Fruit fly (Drosophila melanogaster) whole organism, embryonic: Measurements from ENCODE around the gene CG10365.

ENCODE experiments used
- Abd-B ChIP-seq: fragments of 200-800 bp; sonication (Bioruptor generic); optimal IDR thresholded peaks from 2 replicates; lab custom pipeline; 2018; ENCODE audit warnings: missing biosample characterization, mild to moderate bottlenecking, missing genetic modification characterization, moderate library complexity
- Adf1 ChIP-seq: fragments of 200-800 bp; sonication (Bioruptor generic); IDR thresholded peaks from 2 replicates; pipeline ENCODE4 v1.3.6; 2022; ENCODE audit warnings: missing biosample characterization, missing genetic modification characterization
- Asciz ChIP-seq: fragments of 200-800 bp; sonication (Bioruptor generic); optimal IDR thresholded peaks from 2 replicates; lab custom pipeline; 2017; ENCODE audit warnings: missing biosample characterization, mild to moderate bottlenecking, missing genetic modification characterization, missing genetic modification reagents
- Awh ChIP-seq: fragments of 200-800 bp; sonication (Bioruptor generic); IDR thresholded peaks from 2 replicates; pipeline ENCODE4, ENCODE4 v1.3.6; 2022; ENCODE audit warnings: missing biosample characterization, missing genetic modification characterization
- CG15073 ChIP-seq: fragments of 200-800 bp; sonication (Bioruptor generic); optimal IDR thresholded peaks from 2 replicates; lab custom pipeline; 2016; ENCODE audit warnings: missing biosample characterization, missing genetic modification characterization
- CG2875 ChIP-seq: fragments of 200-800 bp; sonication (Bioruptor generic); optimal IDR thresholded peaks from 2 replicates; lab custom pipeline; 2017; ENCODE audit warnings: missing biosample characterization, mild to moderate bottlenecking, missing genetic modification characterization, missing genetic modification reagents
- CG4360 ChIP-seq: fragments of 200-800 bp; sonication (Bioruptor generic); IDR thresholded peaks from 2 replicates; pipeline ENCODE4 v1.3.6; 2022; ENCODE audit warnings: missing biosample characterization, missing genetic modification characterization
- CG6683 ChIP-seq: fragments of 200-800 bp; sonication (Bioruptor generic); optimal IDR thresholded peaks from 2 replicates; lab custom pipeline; 2017; ENCODE audit warnings: missing biosample characterization, mild to moderate bottlenecking, missing genetic modification characterization, missing genetic modification reagents
- CG6765 ChIP-seq: fragments of 200-800 bp; sonication (Bioruptor generic); optimal IDR thresholded peaks from 3 replicates; lab custom pipeline; 2017; ENCODE audit warnings: missing biosample characterization, mild to moderate bottlenecking, missing genetic modification characterization
- CG6854 ChIP-seq: fragments of 200-800 bp; sonication (Bioruptor generic); optimal IDR thresholded peaks from 3 replicates; lab custom pipeline; 2017; ENCODE audit warnings: missing biosample characterization, mild to moderate bottlenecking, missing genetic modification characterization
- CG7372 ChIP-seq: fragments of 200-800 bp; sonication (Bioruptor generic); IDR thresholded peaks from 2 replicates; pipeline ENCODE4 v1.3.6; 2022; ENCODE audit warnings: missing biosample characterization, missing genetic modification characterization
- CG7839 ChIP-seq: fragments of 200-800 bp; sonication (Bioruptor generic); optimal IDR thresholded peaks from 3 replicates; lab custom pipeline; 2018; ENCODE audit warnings: missing biosample characterization, mild to moderate bottlenecking, missing genetic modification characterization, moderate library complexity
- CG8089 ChIP-seq: fragments of 200-800 bp; sonication (Bioruptor generic); optimal IDR thresholded peaks from 3 replicates; lab custom pipeline; 2016; ENCODE audit warnings: missing biosample characterization, missing genetic modification characterization
- CG9437 ChIP-seq: fragments of 200-800 bp; sonication (Bioruptor generic); optimal IDR thresholded peaks from 2 replicates; lab custom pipeline; 2018; ENCODE audit warnings: missing biosample characterization, mild to moderate bottlenecking, missing genetic modification characterization
- Chrac-16 ChIP-seq: fragments of 200-800 bp; sonication (Bioruptor generic); optimal IDR thresholded peaks from 3 replicates; lab custom pipeline; 2016; ENCODE audit warnings: missing biosample characterization, missing genetic modification characterization
- D ChIP-seq, 2 experiments: fragments of 200-800 bp in 1 of 2; fragments of >200 bp in 1 of 2; sonication (Bioruptor generic) in 1 of 2; optimal IDR thresholded peaks; 2 replicates in 1 of 2; 3 replicates in 1 of 2; lab custom pipeline; 2017; ENCODE audit warnings: mild to moderate bottlenecking in 1 of 2, missing biosample characterization in 1 of 2, missing genetic modification characterization in 1 of 2, missing genetic modification reagents in 1 of 2
- E2f1 ChIP-seq: fragments of 200-800 bp; sonication (Bioruptor generic); IDR thresholded peaks from 2 replicates; pipeline ENCODE4 v1.3.6; 2022; ENCODE audit warnings: missing biosample characterization, missing genetic modification characterization
- Ets65A ChIP-seq: fragments of 200-800 bp; sonication (Bioruptor generic); peaks from one replicate; lab custom pipeline; 2016; ENCODE audit warnings: missing biosample characterization, missing genetic modification characterization
- GATAe ChIP-seq: fragments of 200-800 bp; sonication (Bioruptor generic); conservative IDR thresholded peaks from 2 replicates; pipeline ENCODE4 v1.3.6; 2022; ENCODE audit warnings: missing biosample characterization, missing genetic modification characterization
- Lhr ChIP-seq: fragments of 200-800 bp; sonication (Bioruptor generic); optimal IDR thresholded peaks from 3 replicates; lab custom pipeline; 2017; ENCODE audit warnings: mild to moderate bottlenecking, missing biosample characterization, missing genetic modification reagents, missing genetic modification characterization
- MBD-R2 ChIP-seq: fragments of 200-800 bp; sonication (Bioruptor generic); IDR thresholded peaks from 2 replicates; pipeline ENCODE4 v1.3.6; 2022; ENCODE audit warnings: missing biosample characterization, missing genetic modification characterization
- Meics ChIP-seq: fragments of 200-800 bp; sonication (Bioruptor generic); optimal IDR thresholded peaks from 2 replicates; lab custom pipeline; 2017; ENCODE audit warnings: missing biosample characterization, mild to moderate bottlenecking, missing genetic modification characterization
- Nf-YA ChIP-seq: fragments of 200-800 bp; sonication (Bioruptor generic); IDR thresholded peaks from 2 replicates; pipeline ENCODE4 v1.3.6; 2022; ENCODE audit warnings: missing biosample characterization, missing genetic modification characterization
- Sry-β ChIP-seq: fragments of 200-800 bp; sonication (Bioruptor generic); optimal IDR thresholded peaks from 2 replicates; lab custom pipeline; 2018; ENCODE audit warnings: missing biosample characterization, mild to moderate bottlenecking, missing genetic modification characterization, moderate library complexity
- Xbp1 ChIP-seq: fragments of 200-800 bp; sonication (Bioruptor generic); optimal IDR thresholded peaks from 3 replicates; lab custom pipeline; 2016; ENCODE audit warnings: missing biosample characterization, mild to moderate bottlenecking, missing genetic modification characterization
- chn ChIP-seq: fragments of 200-800 bp; sonication (Bioruptor generic); optimal IDR thresholded peaks from 2 replicates; lab custom pipeline; 2016; ENCODE audit warnings: missing biosample characterization, missing genetic modification characterization
- crc ChIP-seq: fragments of 200-800 bp; sonication (Bioruptor generic); optimal IDR thresholded peaks from 2 replicates; lab custom pipeline; 2016; ENCODE audit warnings: missing biosample characterization, missing genetic modification characterization
- croc ChIP-seq: fragments of 200-800 bp; sonication (Bioruptor generic); conservative IDR thresholded peaks from 3 replicates; pipeline ENCODE4 v1.3.6; 2022; ENCODE audit warnings: missing biosample characterization, missing genetic modification characterization
- crol ChIP-seq: fragments of 200-800 bp; sonication (Bioruptor generic); IDR thresholded peaks from 2 replicates; pipeline ENCODE4 v1.3.6; 2022; ENCODE audit warnings: missing biosample characterization, missing genetic modification characterization
- eve ChIP-seq, 2 experiments: fragments of >200 bp; optimal IDR thresholded peaks; 2 replicates each; lab custom pipeline; 2017; ENCODE audit warnings: missing biosample characterization in 2 of 2, missing genetic modification characterization in 2 of 2
- fd64A ChIP-seq: fragments of 200-800 bp; sonication (Bioruptor generic); optimal IDR thresholded peaks from 3 replicates; lab custom pipeline; 2018; ENCODE audit warnings: missing biosample characterization, mild to moderate bottlenecking, missing genetic modification characterization
- fru ChIP-seq: fragments of >200 bp; optimal IDR thresholded peaks from 2 replicates; lab custom pipeline; 2017
- grau ChIP-seq: fragments of 200-800 bp; optimal IDR thresholded peaks from 3 replicates; lab custom pipeline; 2019; ENCODE audit warnings: missing biosample characterization, mild to moderate bottlenecking, missing genetic modification characterization, moderate library complexity
- hkb ChIP-seq, 2 experiments: fragments of 200-800 bp in 1 of 2; fragments of >200 bp in 1 of 2; sonication (Bioruptor generic) in 1 of 2; IDR thresholded peaks in 1 of 2; optimal IDR thresholded peaks in 1 of 2; 2 replicates each; pipeline versions ENCODE4 v1.3.6 to Lab custom; 2017 to 2022; ENCODE audit warnings: missing biosample characterization in 1 of 2, missing genetic modification characterization in 1 of 2
- insv ChIP-seq, 2 experiments: fragments of 200-800 bp; sonication (Bioruptor generic); optimal IDR thresholded peaks; 3 replicates each; lab custom pipeline; 2016 to 2018; ENCODE audit warnings: missing biosample characterization in 2 of 2, missing genetic modification characterization in 2 of 2
- jigr1 ChIP-seq: fragments of 200-800 bp; sonication (Bioruptor generic); IDR thresholded peaks from 3 replicates; pipeline ENCODE4 v1.3.6; 2022; ENCODE audit warnings: missing biosample characterization, missing genetic modification characterization
- knrl ChIP-seq: fragments of 200-800 bp; sonication (Bioruptor generic); IDR thresholded peaks from 3 replicates; pipeline ENCODE4 v1.3.6; 2022; ENCODE audit warnings: missing biosample characterization, missing genetic modification characterization; ENCODE audit not compliant: partially characterized antibody
- luna ChIP-seq: fragments of 200-800 bp; sonication (Bioruptor generic); optimal IDR thresholded peaks from 2 replicates; lab custom pipeline; 2016; ENCODE audit warnings: missing biosample characterization, missing genetic modification characterization
- org-1 ChIP-seq: fragments of 200-800 bp; sonication (Bioruptor generic); optimal IDR thresholded peaks from 2 replicates; lab custom pipeline; 2017; ENCODE audit warnings: missing biosample characterization, missing genetic modification characterization
- pfk ChIP-seq: fragments of 200-800 bp; sonication (Bioruptor generic); optimal IDR thresholded peaks from 2 replicates; lab custom pipeline; 2018; ENCODE audit warnings: missing biosample characterization, mild to moderate bottlenecking, missing genetic modification characterization, moderate library complexity
- pita ChIP-seq: fragments of 200-800 bp; sonication (Bioruptor generic); optimal IDR thresholded peaks from 2 replicates; lab custom pipeline; 2017; ENCODE audit warnings: missing biosample characterization, mild to moderate bottlenecking, missing genetic modification characterization
- sd ChIP-seq: fragments of 200-800 bp; sonication (Bioruptor generic); optimal IDR thresholded peaks from 3 replicates; lab custom pipeline; 2018; ENCODE audit warnings: missing biosample characterization, mild to moderate bottlenecking, missing genetic modification characterization, moderate library complexity
- shn ChIP-seq: fragments of 200-800 bp; sonication (Bioruptor generic); optimal IDR thresholded peaks from 3 replicates; lab custom pipeline; 2016; ENCODE audit warnings: missing biosample characterization, missing genetic modification characterization
- slou ChIP-seq: fragments of 200-800 bp; sonication (Bioruptor generic); optimal IDR thresholded peaks from 3 replicates; lab custom pipeline; 2016; ENCODE audit warnings: missing biosample characterization, missing genetic modification characterization
- ssp ChIP-seq: fragments of 200-800 bp; sonication (Bioruptor generic); IDR thresholded peaks from 2 replicates; pipeline ENCODE4 v1.3.6; 2022; ENCODE audit warnings: missing biosample characterization, missing genetic modification characterization
- tgo ChIP-seq: fragments of 200-800 bp; sonication (Bioruptor generic); IDR thresholded peaks from 3 replicates; pipeline ENCODE4 v1.3.6; 2022; ENCODE audit warnings: missing biosample characterization, missing genetic modification characterization
- trh ChIP-seq: fragments of 200-800 bp; sonication (Bioruptor generic); optimal IDR thresholded peaks from 2 replicates; lab custom pipeline; 2016; ENCODE audit warnings: missing biosample characterization, missing genetic modification characterization
- tup ChIP-seq: fragments of 200-800 bp; sonication (Bioruptor generic); optimal IDR thresholded peaks from 2 replicates; lab custom pipeline; 2016; ENCODE audit warnings: missing biosample characterization, mild to moderate bottlenecking, missing genetic modification characterization, moderate library complexity
- tx ChIP-seq: fragments of 200-800 bp; sonication (Bioruptor generic); optimal IDR thresholded peaks from 2 replicates; lab custom pipeline; 2016; ENCODE audit warnings: missing biosample characterization, missing genetic modification characterization

Gene CG10365

dm6 chr3R:23722680-23723372, at the start of gene CG10365 (continued):
- TF ChIP-seq slou (GFP tag; lab: Kevin White, UChicago): peak; percentile 57
- peak; percentile 72 for TF ChIP-seq CG6765 (GFP tag; lab: Kevin White, UChicago)
- peak; percentile 77 for TF ChIP-seq Xbp1 (GFP tag; lab: Kevin White, UChicago)
- no peak for TF ChIP-seq tx (GFP tag; lab: Kevin White, UChicago)
- TF ChIP-seq Ets65A (GFP tag; lab: Kevin White, UChicago): no peak
- peak; percentile 43 for TF ChIP-seq Abd-B (GFP tag; lab: Kevin White, UChicago)
- TF ChIP-seq jigr1 (GFP tag; lab: Robert Waterston, UW): no peak
- TF ChIP-seq CG6854 (GFP tag; lab: Kevin White, UChicago): peak; percentile 91
- TF ChIP-seq Awh (GFP tag; lab: Robert Waterston, UW): peak; percentile 61; the same call in 1 of the 2 replicates
- no peak for TF ChIP-seq CG15073 (GFP tag; lab: Kevin White, UChicago)
- TF ChIP-seq hkb (optimal IDR thresholded peaks at IDR 0.05; lab: Kevin White, UChicago): no peak
- peak; percentile 84 for TF ChIP-seq hkb (GFP tag; IDR thresholded peaks at IDR 0.05; lab: Robert Waterston, UW)
- TF ChIP-seq crc (GFP tag; lab: Kevin White, UChicago): no peak
- no peak for TF ChIP-seq CG8089
- TF ChIP-seq eve (GFP tag; optimal IDR thresholded peaks at IDR 0.05; lab: Kevin White, UChicago): peak in 1 of 2 experiments; percentile 78
- TF ChIP-seq Nf-YA: peak; percentile 82
- TF ChIP-seq fd64A (GFP tag; lab: Kevin White, UChicago): no peak
- no peak for TF ChIP-seq pfk (GFP tag; lab: Kevin White, UChicago)
- peak; percentile 77 for TF ChIP-seq crol (GFP tag; lab: Robert Waterston, UW)
- no peak for TF ChIP-seq luna (GFP tag; lab: Kevin White, UChicago)
- peak in 1 of 2 experiments; percentile 13 for TF ChIP-seq insv (GFP tag; optimal IDR thresholded peaks at IDR 0.05; lab: Kevin White, UChicago)
- peak; percentile 30; the same call in 1 of the 2 replicates for TF ChIP-seq GATAe (GFP tag; lab: Robert Waterston, UW)
- TF ChIP-seq D (optimal IDR thresholded peaks at IDR 0.05; lab: Kevin White, UChicago): no peak
- TF ChIP-seq D (GFP tag; optimal IDR thresholded peaks at IDR 0.05; lab: Kevin White, UChicago): peak; percentile 42
- no peak for TF ChIP-seq CG4360 (GFP tag; lab: Robert Waterston, UW)
- no peak for TF ChIP-seq tup
- peak; percentile 96 for TF ChIP-seq CG7839
- no peak for TF ChIP-seq knrl (GFP tag; lab: Robert Waterston, UW)
- peak; percentile 86 for TF ChIP-seq grau (tag; lab: Kevin White, UChicago)
- TF ChIP-seq Adf1: peak; percentile 50
- TF ChIP-seq fru (lab: Kevin White, UChicago): no peak
- peak; percentile 56; the same call in 1 of the 2 replicates for TF ChIP-seq CG7372 (GFP tag; lab: Robert Waterston, UW)
- TF ChIP-seq CG6683 (GFP tag; lab: Kevin White, UChicago): peak; percentile 85
- TF ChIP-seq Asciz (GFP tag; lab: Kevin White, UChicago): peak; percentile 87
- peak; percentile 35; the same call in 1 of the 2 replicates for TF ChIP-seq MBD-R2 (GFP tag; lab: Robert Waterston, UW)
- peak; percentile 72 for TF ChIP-seq croc
- TF ChIP-seq ssp (GFP tag; lab: Robert Waterston, UW): peak; percentile 65
- no peak for TF ChIP-seq pita (GFP tag; lab: Kevin White, UChicago)
- TF ChIP-seq Meics: peak; percentile 93
- no peak for TF ChIP-seq Sry-β
- peak; percentile 72 for TF ChIP-seq org-1 (GFP tag; lab: Kevin White, UChicago)
- peak; percentile 87 for TF ChIP-seq CG9437 (GFP tag; lab: Kevin White, UChicago)
- TF ChIP-seq chn (GFP tag; lab: Kevin White, UChicago): no peak
- peak; percentile 34 for TF ChIP-seq trh (GFP tag; lab: Kevin White, UChicago)
- peak; percentile 92 for TF ChIP-seq tgo
- TF ChIP-seq Chrac-16: peak; percentile 74
- peak; percentile 65 for TF ChIP-seq sd (tag; lab: Kevin White, UChicago)
- peak; percentile 86 for TF ChIP-seq E2f1 (GFP tag; lab: Robert Waterston, UW)
- TF ChIP-seq Lhr: no peak
- TF ChIP-seq CG2875: peak; percentile 33
- TF ChIP-seq shn (GFP tag; lab: Kevin White, UChicago): no peak
